Worm (Caenorhabditis elegans): Measurements from ENCODE around the gene C15C8.8.

Gene C15C8.8

DNA sequence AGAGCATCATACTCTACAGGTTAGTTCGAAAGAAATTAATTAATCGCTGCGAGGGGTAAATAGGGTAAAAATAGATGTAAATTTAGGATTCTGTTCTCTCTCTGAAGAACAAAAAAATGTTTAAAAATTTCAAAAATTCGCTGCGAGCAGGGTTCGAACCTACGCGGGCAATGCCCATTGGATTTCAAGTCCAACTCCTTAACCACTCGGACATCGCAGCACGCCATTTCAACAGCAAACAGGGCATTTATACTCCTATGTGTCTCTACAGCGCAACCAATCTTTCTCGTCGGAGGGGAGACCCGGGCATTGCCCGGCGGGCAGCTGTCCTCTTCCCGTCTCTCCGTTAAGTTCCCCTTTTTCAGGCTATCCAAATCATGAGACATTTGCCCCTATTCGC is 27.9 kb upstream of the C15C8.8 start (continued):
- peak; percentile 81 for TF ChIP-seq attf-5 (GFP tag; optimal IDR thresholded peaks at IDR 0.05)
- peak; percentile 47 for TF ChIP-seq madf-10 (tag; optimal IDR thresholded peaks at IDR 0.05)
- TF ChIP-seq hrde-1 (tag; optimal IDR thresholded peaks at IDR 0.05; ENCODE audit: borderline replicate concordance), result no peak
- TF ChIP-seq sea-2 (GFP tag; IDR thresholded peaks at IDR 0.05), result 0 out of 2 replicates have a peak, but pooled peaks have one; percentile 45
- TF ChIP-seq ztf-3 (GFP tag; optimal IDR thresholded peaks at IDR 0.05), result no peak
- TF ChIP-seq cebp-2 (GFP tag; IDR thresholded peaks at IDR 0.05), result peak; percentile 80; the same call in 1 of the 2 replicates
- TF ChIP-seq egl-18 (GFP tag; IDR thresholded peaks at IDR 0.05), result no peak
- TF ChIP-seq ztf-25 (GFP tag; IDR thresholded peaks at IDR 0.05), result peak; percentile 85
- peak; percentile 15 for TF ChIP-seq repo-1 (tag; optimal IDR thresholded peaks at IDR 0.05)
- no peak for TF ChIP-seq F10E7.11 (tag; optimal IDR thresholded peaks at IDR 0.05)
- TF ChIP-seq F33H1.4 (GFP tag; IDR thresholded peaks at IDR 0.05), result no peak; the same call in 1 of the 2 replicates
- no peak for TF ChIP-seq F55B11.4 (tag; optimal IDR thresholded peaks at IDR 0.05; ENCODE audit: borderline replicate concordance, insufficient read depth)
- TF ChIP-seq dox-1 (GFP tag; IDR thresholded peaks at IDR 0.05), result no peak; the same call in 1 of the 2 replicates
- TF ChIP-seq unc-62 (GFP tag; optimal IDR thresholded peaks at IDR 0.05), result no peak
- 0 out of 2 replicates have a peak, but pooled peaks have one; percentile 61 for TF ChIP-seq nhr-120 (GFP tag; IDR thresholded peaks at IDR 0.05)
- peak; percentile 65 for TF ChIP-seq somi-1 (GFP tag; optimal IDR thresholded peaks at IDR 0.05)
- peak; percentile 69 for TF ChIP-seq ZK185.1 (tag; optimal IDR thresholded peaks at IDR 0.05; ENCODE audit: poor library complexity, severe bottlenecking)
- TF ChIP-seq hlh-12 (tag; optimal IDR thresholded peaks at IDR 0.05), result peak; percentile 4
- TF ChIP-seq ceh-91 (GFP tag; IDR thresholded peaks at IDR 0.05), result peak; percentile 31; the same call in 1 of the 2 replicates
- no peak for TF ChIP-seq zfh-2 (GFP tag; conservative IDR thresholded peaks at IDR 0.05)
- peak; percentile 78; the same call in 1 of the 2 replicates for TF ChIP-seq ceh-40 (GFP tag; IDR thresholded peaks at IDR 0.05)
- no peak for TF ChIP-seq Y67H2A.10 (GFP tag; conservative IDR thresholded peaks at IDR 0.05)
- TF ChIP-seq B0035.1 (tag; optimal IDR thresholded peaks at IDR 0.05), result no peak
- no peak for TF ChIP-seq fkh-3 (tag; optimal IDR thresholded peaks at IDR 0.05)
- peak; percentile 89 for TF ChIP-seq die-1 (tag; optimal IDR thresholded peaks at IDR 0.05)
- peak; percentile 83; the same call in 1 of the 2 replicates for TF ChIP-seq ceh-58 (GFP tag; IDR thresholded peaks at IDR 0.05)
- TF ChIP-seq B0261.1 (tag; optimal IDR thresholded peaks at IDR 0.05), result peak; percentile 85
- TF ChIP-seq nhr-90 (tag; optimal IDR thresholded peaks at IDR 0.05), result peak; percentile 75
- peak; percentile 76 for TF ChIP-seq him-1 (tag; optimal IDR thresholded peaks at IDR 0.05)
- TF ChIP-seq egl-44 (GFP tag; IDR thresholded peaks at IDR 0.05), result no peak; the same call in 1 of the 2 replicates
- no peak for TF ChIP-seq ceh-100 (GFP tag; IDR thresholded peaks at IDR 0.05)
- TF ChIP-seq ztf-28 (GFP tag; IDR thresholded peaks at IDR 0.05), result no peak
- TF ChIP-seq chd-7 (tag; optimal IDR thresholded peaks at IDR 0.05), result peak; percentile 83
- TF ChIP-seq hlh-26 (GFP tag; conservative IDR thresholded peaks at IDR 0.05), result no peak
- TF ChIP-seq lin-40 (tag; optimal IDR thresholded peaks at IDR 0.05), result peak; percentile 14
- TF ChIP-seq rec-8 (tag; optimal IDR thresholded peaks at IDR 0.05), result peak; percentile 75 to 84
- TF ChIP-seq mel-28 (tag; optimal IDR thresholded peaks at IDR 0.05; ENCODE audit: borderline replicate concordance), result peak; percentile 17
- TF ChIP-seq ztf-26 (tag; optimal IDR thresholded peaks at IDR 0.05), result peak; percentile 51
- no peak; the same call in 1 of the 2 replicates for TF ChIP-seq hsf-1 (GFP tag; IDR thresholded peaks at IDR 0.05)
- TF ChIP-seq nhr-27 (tag; optimal IDR thresholded peaks at IDR 0.05), result peak; percentile 17
- 0 out of 2 replicates have a peak, but pooled peaks have one; percentile 60 for TF ChIP-seq cebp-1 (GFP tag; IDR thresholded peaks at IDR 0.05)
- no peak for TF ChIP-seq cebp-1 (tag; optimal IDR thresholded peaks at IDR 0.05)
- TF ChIP-seq attf-6 (GFP tag; IDR thresholded peaks at IDR 0.05), result no peak
- 0 out of 2 replicates have a peak, but pooled peaks have one; percentile 45 for TF ChIP-seq F37B4.10 (GFP tag; IDR thresholded peaks at IDR 0.05)
- TF ChIP-seq F22D6.2 (tag; optimal IDR thresholded peaks at IDR 0.05), result no peak

Data from whole organism, young adult.